Worm (Caenorhabditis elegans): Measurements from ENCODE around the gene sup-1.

- TF ChIP-seq egl-27 (tag; optimal IDR thresholded peaks at IDR 0.05): no peak
- no peak for TF ChIP-seq lin-13 (GFP tag; optimal IDR thresholded peaks at IDR 0.05)
- TF ChIP-seq ces-1 (GFP tag; optimal IDR thresholded peaks at IDR 0.05): no peak
- TF ChIP-seq blmp-1 (tag; optimal IDR thresholded peaks at IDR 0.05): peak; percentile 15
- no peak for TF ChIP-seq unc-62 (GFP tag; optimal IDR thresholded peaks at IDR 0.05)
- no peak for TF ChIP-seq ceh-82 (tag; optimal IDR thresholded peaks at IDR 0.05)
- TF ChIP-seq aly-2 (tag; optimal IDR thresholded peaks at IDR 0.05): no peak
- no peak for TF ChIP-seq snpc-4 (tag; optimal IDR thresholded peaks at IDR 0.05)
- no peak for TF ChIP-seq ztf-4 (tag; optimal IDR thresholded peaks at IDR 0.05)
- TF ChIP-seq hlh-4 (tag; optimal IDR thresholded peaks at IDR 0.05): no peak
- no peak for TF ChIP-seq nhr-28 (tag; optimal IDR thresholded peaks at IDR 0.05)
- TF ChIP-seq nhr-19 (GFP tag; conservative IDR thresholded peaks at IDR 0.05): no peak
Measured at ce11 chrIII:11706665-11707064, 30.8 kb downstream of the sup-1 start, which contains the start of gene col-96.

All from whole organism, L1 larva.